Worm (Caenorhabditis elegans) whole organism, L1 larva: ENCODE data around the gene nlp-82.
A peak's percentile ranks its signal among the peaks of the same experiment; 100 is the strongest.

Source experiments
- C04F5.9 ChIP-seq: sonication (generic microtip); optimal IDR thresholded peaks from 2 replicates; lab custom pipeline; 2016; ENCODE audit warnings: missing genetic modification characterization, missing compliant biosample characterization
- C16A3.4 ChIP-seq: fragments of 150-350 bp; optimal IDR thresholded peaks from 2 replicates; lab custom pipeline; 2014; ENCODE audit warnings: missing biosample characterization, missing genetic modification characterization
- aha-1 ChIP-seq: fragments of 150-350 bp; optimal IDR thresholded peaks from 2 replicates; lab custom pipeline; 2014; ENCODE audit warnings: missing biosample characterization, missing genetic modification characterization
- alr-1 ChIP-seq: fragments of 200-800 bp; sonication (Bioruptor generic); optimal IDR thresholded peaks from 2 replicates; lab custom pipeline; 2018; ENCODE audit warnings: borderline replicate concordance, mild to moderate bottlenecking, missing genetic modification characterization, missing compliant biosample characterization
- aly-2 ChIP-seq: fragments of 150-350 bp; optimal IDR thresholded peaks from 2 replicates; lab custom pipeline; 2014; ENCODE audit warnings: missing biosample characterization, missing genetic modification characterization
- ceh-63 ChIP-seq: fragments of 200-800 bp; sonication (Bioruptor generic); optimal IDR thresholded peaks from 2 replicates; lab custom pipeline; 2018; ENCODE audit warnings: mild to moderate bottlenecking, missing genetic modification characterization, missing compliant biosample characterization
- ceh-8 ChIP-seq: fragments of 200-800 bp; sonication (Bioruptor generic); optimal IDR thresholded peaks from 2 replicates; lab custom pipeline; 2018; ENCODE audit warnings: mild to moderate bottlenecking, missing genetic modification characterization, moderate library complexity, missing compliant biosample characterization
- efl-3 ChIP-seq: fragments of 200-800 bp; sonication (Bioruptor generic); optimal IDR thresholded peaks from 2 replicates; lab custom pipeline; 2018; ENCODE audit warnings: mild to moderate bottlenecking, missing genetic modification characterization, missing compliant biosample characterization
- egl-13 ChIP-seq: sonication (generic microtip); optimal IDR thresholded peaks from 2 replicates; lab custom pipeline; 2016; ENCODE audit warnings: missing genotype, missing genetic modification reagents, missing genetic modification characterization, missing compliant biosample characterization
- egl-27 ChIP-seq, 2 experiments: fragments of 150-350 bp in 1 of 2; sonication (generic microtip); optimal IDR thresholded peaks; 3 replicates each; lab custom pipeline; 2017 to 2018; ENCODE audit warnings: missing biosample characterization in 2 of 2, missing genetic modification characterization in 2 of 2, missing genetic modification reagents in 2 of 2
- elt-2 ChIP-seq: sonication (generic microtip); optimal IDR thresholded peaks from 2 replicates; lab custom pipeline; 2016; ENCODE audit warnings: missing genetic modification characterization, mild to moderate bottlenecking, inconsistent platforms, missing compliant biosample characterization, missing genetic modification reagents
- elt-3 ChIP-seq, 6 experiments: fragments of 150-350 bp in 1 of 6; sonication (generic microtip); optimal IDR thresholded peaks; 2 replicates each; lab custom pipeline; 2017 to 2018; ENCODE audit warnings: missing biosample characterization in 6 of 6, missing genetic modification characterization in 6 of 6, inconsistent platforms in 1 of 6
- fkh-10 ChIP-seq: sonication (generic microtip); optimal IDR thresholded peaks from 2 replicates; lab custom pipeline; 2017; ENCODE audit warnings: missing biosample characterization, missing genetic modification reagents, missing genetic modification characterization
- fkh-4 ChIP-seq: sonication (generic microtip); optimal IDR thresholded peaks from 2 replicates; lab custom pipeline; 2016; ENCODE audit warnings: missing compliant biosample characterization, missing genetic modification characterization, borderline replicate concordance
- fkh-8 ChIP-seq: sonication (generic microtip); optimal IDR thresholded peaks from 2 replicates; lab custom pipeline; 2016; ENCODE audit warnings: mild to moderate bottlenecking, missing genetic modification characterization, missing compliant biosample characterization
- fos-1 ChIP-seq: fragments of 150-350 bp; optimal IDR thresholded peaks from 2 replicates; lab custom pipeline; 2014; ENCODE audit warnings: missing biosample characterization, missing genetic modification characterization
- grh-1 ChIP-seq: fragments of 200-800 bp; sonication (Bioruptor generic); IDR thresholded peaks from 2 replicates; pipeline ENCODE4 v1.3.6; 2022; ENCODE audit warnings: missing genetic modification reagents, missing genetic modification characterization, missing compliant biosample characterization
- hpl-2 ChIP-seq: fragments of 150-350 bp; optimal IDR thresholded peaks from 2 replicates; lab custom pipeline; 2014; ENCODE audit warnings: missing biosample characterization, missing genetic modification reagents, missing genetic modification characterization
- irx-1 ChIP-seq: sonication (generic microtip); optimal IDR thresholded peaks from 2 replicates; lab custom pipeline; 2016; ENCODE audit warnings: missing genetic modification characterization, missing compliant biosample characterization
- jun-1 ChIP-seq: fragments of 150-350 bp; optimal IDR thresholded peaks from 2 replicates; lab custom pipeline; 2014; ENCODE audit warnings: missing biosample characterization, missing genetic modification reagents, missing genetic modification characterization
- lin-13 ChIP-seq: fragments of 150-350 bp; optimal IDR thresholded peaks from 2 replicates; lab custom pipeline; 2014; ENCODE audit warnings: missing biosample characterization, missing genetic modification reagents, missing genetic modification characterization
- lin-15B ChIP-seq: fragments of 150-350 bp; sonication (generic microtip); optimal IDR thresholded peaks from 3 replicates; lab custom pipeline; 2014; ENCODE audit warnings: missing biosample characterization, missing genetic modification characterization
- lin-35 ChIP-seq, 2 experiments: fragments of 150-350 bp; optimal IDR thresholded peaks; 2 replicates each; lab custom pipeline; 2014; ENCODE audit warnings: missing biosample characterization in 2 of 2, missing genetic modification characterization in 2 of 2, missing genetic modification reagents in 2 of 2
- lir-3 ChIP-seq: sonication (generic microtip); optimal IDR thresholded peaks from 2 replicates; lab custom pipeline; 2016; ENCODE audit warnings: mild to moderate bottlenecking, missing genetic modification characterization, moderate library complexity, missing compliant biosample characterization; ENCODE audit not compliant: poor library complexity
- lsy-2 ChIP-seq, 2 experiments: fragments of 150-350 bp; optimal IDR thresholded peaks; 2 replicates each; lab custom pipeline; 2014; ENCODE audit warnings: missing biosample characterization in 2 of 2, missing genetic modification characterization in 2 of 2
- mab-9 ChIP-seq: fragments of 200-800 bp; sonication (Bioruptor generic); IDR thresholded peaks from 2 replicates; pipeline ENCODE4 v1.3.6; 2022; ENCODE audit warnings: missing genetic modification reagents, missing genetic modification characterization, missing compliant biosample characterization
- nhr-11 ChIP-seq: fragments of 150-350 bp; optimal IDR thresholded peaks from 2 replicates; lab custom pipeline; 2014; ENCODE audit warnings: missing biosample characterization, missing genetic modification characterization
- nhr-12 ChIP-seq: sonication (generic microtip); optimal IDR thresholded peaks from 2 replicates; lab custom pipeline; 2017; ENCODE audit warnings: missing biosample characterization, missing genetic modification characterization
- nhr-20 ChIP-seq: sonication (generic microtip); optimal IDR thresholded peaks from 2 replicates; lab custom pipeline; 2016; ENCODE audit warnings: mild to moderate bottlenecking, missing genetic modification characterization, missing compliant biosample characterization
- nhr-237 ChIP-seq: fragments of 150-350 bp; optimal IDR thresholded peaks from 2 replicates; lab custom pipeline; 2014; ENCODE audit warnings: missing biosample characterization, missing genetic modification characterization
- nhr-28 ChIP-seq: fragments of 150-350 bp; optimal IDR thresholded peaks from 2 replicates; lab custom pipeline; 2014; ENCODE audit warnings: missing biosample characterization, missing genetic modification characterization
- nhr-71 ChIP-seq: sonication (generic microtip); optimal IDR thresholded peaks from 2 replicates; lab custom pipeline; 2016; ENCODE audit warnings: mild to moderate bottlenecking, missing genetic modification characterization, moderate library complexity, missing compliant biosample characterization
- nhr-77 ChIP-seq: fragments of 150-350 bp; optimal IDR thresholded peaks from 2 replicates; lab custom pipeline; 2014; ENCODE audit warnings: missing biosample characterization, missing genetic modification characterization
- nhr-85 ChIP-seq: sonication (generic microtip); peaks from one replicate; lab custom pipeline; 2016; ENCODE audit warnings: missing genetic modification characterization, inconsistent platforms, missing compliant biosample characterization
- nhr-90 ChIP-seq: sonication (generic microtip); optimal IDR thresholded peaks from 2 replicates; lab custom pipeline; 2016; ENCODE audit warnings: mild to moderate bottlenecking, missing genetic modification characterization, missing compliant biosample characterization; ENCODE audit not compliant: poor library complexity
- rnt-1 ChIP-seq: sonication (generic microtip); optimal IDR thresholded peaks from 2 replicates; lab custom pipeline; 2016; ENCODE audit warnings: mild to moderate bottlenecking, missing genetic modification characterization, moderate library complexity, missing compliant biosample characterization
- skn-1 ChIP-seq: fragments of 150-350 bp; optimal IDR thresholded peaks from 2 replicates; lab custom pipeline; 2014; ENCODE audit warnings: missing biosample characterization, missing genetic modification characterization
- snpc-4 ChIP-seq: fragments of 150-350 bp; optimal IDR thresholded peaks from 2 replicates; lab custom pipeline; 2014; ENCODE audit warnings: missing biosample characterization, missing genetic modification characterization
- snu-23 ChIP-seq: sonication (generic microtip); optimal IDR thresholded peaks from 2 replicates; lab custom pipeline; 2016; ENCODE audit warnings: missing genetic modification characterization, missing compliant biosample characterization
- sptf-1 ChIP-seq: fragments of 150-350 bp; optimal IDR thresholded peaks from 2 replicates; lab custom pipeline; 2014; ENCODE audit warnings: missing biosample characterization, missing genetic modification characterization
- sup-37 ChIP-seq: fragments of 200-800 bp; sonication (Bioruptor generic); optimal IDR thresholded peaks from 2 replicates; lab custom pipeline; 2018; ENCODE audit warnings: mild to moderate bottlenecking, missing genetic modification characterization, missing compliant biosample characterization
- swsn-7 ChIP-seq: sonication (generic microtip); optimal IDR thresholded peaks from 2 replicates; lab custom pipeline; 2016; ENCODE audit warnings: missing genetic modification characterization, missing compliant biosample characterization
- tbx-2 ChIP-seq: sonication (generic microtip); optimal IDR thresholded peaks from 2 replicates; lab custom pipeline; 2016; ENCODE audit warnings: missing genetic modification characterization, missing compliant biosample characterization
- unc-62 ChIP-seq: fragments of 150-350 bp; optimal IDR thresholded peaks from 2 replicates; lab custom pipeline; 2014; ENCODE audit warnings: missing biosample characterization, missing genetic modification reagents, missing genetic modification characterization
- xbp-1 ChIP-seq: sonication (generic microtip); optimal IDR thresholded peaks from 2 replicates; lab custom pipeline; 2016; ENCODE audit warnings: missing genetic modification characterization, missing compliant biosample characterization
- zag-1 ChIP-seq: fragments of 150-350 bp; optimal IDR thresholded peaks from 2 replicates; lab custom pipeline; 2014; ENCODE audit warnings: missing biosample characterization, missing genetic modification characterization
- ztf-11 ChIP-seq, 2 experiments: sonication (generic microtip); optimal IDR thresholded peaks; 2 replicates each; lab custom pipeline; 2016 to 2017; ENCODE audit warnings: missing genetic modification characterization in 2 of 2, missing biosample characterization in 1 of 2, missing compliant biosample characterization in 1 of 2

Gene nlp-82

DNA sequence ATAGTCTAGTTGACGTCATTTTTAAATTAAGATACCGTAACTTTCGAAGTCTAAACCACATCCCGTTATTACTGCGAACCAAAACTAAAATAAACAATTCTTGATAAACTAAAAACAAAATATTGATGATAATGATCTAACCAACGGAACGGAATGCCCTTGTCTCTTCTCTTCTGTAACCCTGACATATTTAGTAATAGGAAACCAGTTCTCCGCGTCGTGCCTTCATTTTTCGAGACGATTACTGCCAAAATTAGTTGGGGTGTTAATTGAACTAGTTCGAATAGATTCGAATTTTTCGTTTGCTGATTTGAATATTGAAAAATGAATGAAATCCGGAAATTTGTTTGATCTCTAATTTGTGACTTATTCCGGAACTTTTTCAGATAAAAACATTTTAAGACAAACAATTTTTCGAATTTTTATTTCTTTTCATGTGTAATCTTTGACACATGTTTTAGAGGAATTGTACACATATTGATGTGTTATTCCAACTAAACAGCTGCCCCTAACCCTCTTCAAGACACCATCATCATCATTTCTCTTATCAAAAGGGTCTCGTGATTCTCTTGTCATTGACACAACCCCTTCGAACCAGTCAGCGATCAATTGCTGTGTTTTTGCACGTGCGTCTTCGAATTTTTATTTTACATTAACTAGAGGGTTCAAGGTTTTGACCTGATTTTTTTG is 29.7 kb upstream of the nlp-82 start (continued):
- TF ChIP-seq egl-27 (tag; optimal IDR thresholded peaks at IDR 0.05; lab: Kevin White, UChicago) (no peak), lsy-2 (tag; optimal IDR thresholded peaks at IDR 0.05; lab: Kevin White, UChicago) (peak; percentile 78 to 87), grh-1 (GFP tag; lab: Robert Waterston, UW) (peak; percentile 46), lin-35 (GFP tag; optimal IDR thresholded peaks at IDR 0.05; lab: Kevin White, UChicago) (peak; percentile 28 to 72), hpl-2 (GFP tag; lab: Kevin White, UChicago) (no peak), swsn-7 (peak; percentile 64), irx-1 (tag; lab: Kevin White, UChicago) (peak; percentile 57), mab-9 (GFP tag; lab: Robert Waterston, UW) (no peak), nhr-11 (tag; lab: Kevin White, UChicago) (peak; percentile 79), ceh-63 (GFP tag; lab: Kevin White, UChicago) (no peak), elt-3 (tag; optimal IDR thresholded peaks at IDR 0.05; lab: Kevin White, UChicago) (peak in 2 of 6 experiments; percentile 88 to 97), lir-3 (tag; lab: Kevin White, UChicago) (peak; percentile 69), elt-2 (tag; lab: Kevin White, UChicago) (peak; percentile 69), nhr-77 (tag; lab: Kevin White, UChicago) (no peak), nhr-237 (tag; lab: Kevin White, UChicago) (no peak), sptf-1 (tag; lab: Kevin White, UChicago) (no peak), xbp-1 (tag; lab: Kevin White, UChicago) (peak; percentile 53), snpc-4 (tag; lab: Kevin White, UChicago) (no peak), egl-13 (tag; lab: Kevin White, UChicago) (no peak), nhr-90 (tag; lab: Kevin White, UChicago) (peak; percentile 68), lin-13 (GFP tag; lab: Kevin White, UChicago) (peak; percentile 69), jun-1 (tag; lab: Kevin White, UChicago) (peak; percentile 73), snu-23 (GFP tag; lab: Kevin White, UChicago) (peak; percentile 86), fkh-4 (tag; lab: Kevin White, UChicago) (no peak), nhr-20 (peak; percentile 93), fos-1 (tag; lab: Kevin White, UChicago) (no peak), ceh-8 (GFP tag; lab: Kevin White, UChicago) (no peak), unc-62 (no peak), nhr-71 (peak; percentile 95), C16A3.4 (tag; lab: Kevin White, UChicago) (peak; percentile 72), nhr-28 (tag; lab: Kevin White, UChicago) (no peak), nhr-12 (tag; lab: Kevin White, UChicago) (no peak), efl-3 (GFP tag; lab: Kevin White, UChicago) (no peak), fkh-10 (no peak), nhr-85 (tag; lab: Kevin White, UChicago) (peak; percentile 93), lin-15B (tag; lab: Kevin White, UChicago) (no peak), C04F5.9 (no peak), sup-37 (GFP tag; lab: Kevin White, UChicago) (no peak), aly-2 (no peak), skn-1 (peak; percentile 66), ztf-11 (tag; optimal IDR thresholded peaks at IDR 0.05; lab: Kevin White, UChicago) (no peak), tbx-2 (tag; lab: Kevin White, UChicago) (peak; percentile 75), aha-1 (tag; lab: Kevin White, UChicago) (no peak), rnt-1 (peak; percentile 92), zag-1 (tag; lab: Kevin White, UChicago) (no peak), alr-1 (tag; lab: Kevin White, UChicago) (no peak), fkh-8 (tag; lab: Kevin White, UChicago) (peak; percentile 33)
- TF ChIP-seq, all 84 proteins: peak for 38
